Fruit fly (Drosophila melanogaster): ENCODE measurements around the gene Toll-9.

Toll-9 gene

DNA sequence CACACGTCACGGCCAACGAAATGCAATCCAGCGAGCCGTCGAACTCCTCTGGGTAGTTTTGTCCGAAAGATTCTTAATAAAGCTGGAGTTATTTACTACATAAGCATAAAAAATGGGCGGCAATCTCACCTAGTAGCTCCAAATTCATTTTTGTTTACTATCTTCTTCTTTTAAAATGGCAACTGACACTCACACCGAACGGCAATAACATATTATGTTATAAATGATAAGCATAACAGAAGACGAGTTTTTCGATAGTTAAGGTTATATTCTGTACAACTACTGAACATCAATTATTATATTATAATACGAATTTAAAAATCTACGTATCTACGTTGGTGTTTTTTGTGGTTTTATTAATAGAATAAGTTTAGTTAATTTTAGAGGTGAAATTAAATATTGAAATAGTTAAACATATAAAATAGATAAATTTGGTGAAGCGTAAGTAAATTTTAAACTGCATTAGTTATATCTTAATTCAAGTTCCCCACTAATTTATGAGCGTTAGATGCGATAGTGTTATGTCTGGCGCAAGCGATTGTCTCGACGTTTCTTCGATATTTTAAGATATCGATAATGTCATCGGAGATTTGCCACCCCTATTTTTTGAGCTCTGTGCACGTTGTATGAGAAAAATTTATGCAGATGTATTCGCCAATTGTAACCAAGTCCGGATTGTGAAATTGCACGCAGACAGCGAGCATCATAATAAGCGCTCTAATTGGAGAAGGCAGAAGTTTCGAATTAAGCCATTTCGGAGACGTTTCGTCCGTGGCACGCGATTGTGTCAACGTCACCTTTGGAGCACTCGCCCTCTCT lies 18.6 kb downstream of the Toll-9 start, which contains the start of the genes Rbbp5 and eRF1 (continued):
- TF ChIP-seq az2 (GFP tag; optimal IDR thresholded peaks at IDR 0.05), result peak; percentile 71
- peak; percentile 57 for TF ChIP-seq pnt (GFP tag; optimal IDR thresholded peaks at IDR 0.05)
- TF ChIP-seq CG12942 (GFP tag; optimal IDR thresholded peaks at IDR 0.05), result peak; percentile 77
- peak; percentile 55 for TF ChIP-seq CG9609 (GFP tag; optimal IDR thresholded peaks at IDR 0.05)
- peak; percentile 83 for TF ChIP-seq CG13424 (tag; optimal IDR thresholded peaks at IDR 0.05)
- peak; percentile 84 for TF ChIP-seq lilli (GFP tag; optimal IDR thresholded peaks at IDR 0.05)
- TF ChIP-seq Gug (GFP tag; IDR thresholded peaks at IDR 0.05), result peak; percentile 85; the same call in 3 of the 4 replicates
- TF ChIP-seq gem (tag; optimal IDR thresholded peaks at IDR 0.05), result peak; percentile 89
- peak; percentile 59; the same call in 1 of the 3 replicates for TF ChIP-seq CG3726 (GFP tag; IDR thresholded peaks at IDR 0.05)
- TF ChIP-seq CG8388 (GFP tag; optimal IDR thresholded peaks at IDR 0.05), result peak; percentile 72
- TF ChIP-seq tx (GFP tag; optimal IDR thresholded peaks at IDR 0.05), result peak; percentile 60
- no peak for TF ChIP-seq so (GFP tag; IDR thresholded peaks at IDR 0.05)
- TF ChIP-seq CG6791 (GFP tag; IDR thresholded peaks at IDR 0.05; ENCODE audit: partially characterized antibody), result peak; percentile 94
- peak; percentile 86 for TF ChIP-seq Max (GFP tag; optimal IDR thresholded peaks at IDR 0.05)
- no peak for TF ChIP-seq CG8359 (GFP tag; optimal IDR thresholded peaks at IDR 0.05; ENCODE audit: borderline replicate concordance)
- peak; percentile 57 for TF ChIP-seq CG1602 (GFP tag; optimal IDR thresholded peaks at IDR 0.05)
- no peak for TF ChIP-seq pb (GFP tag; optimal IDR thresholded peaks at IDR 0.05)
- peak; percentile 41 for TF ChIP-seq CG8944 (GFP tag; optimal IDR thresholded peaks at IDR 0.05)
- TF ChIP-seq CG11695 (GFP tag; IDR thresholded peaks at IDR 0.05), result 0 out of 3 replicates have a peak, but pooled peaks have one; percentile 10
- peak; percentile 47; the same call in 1 of the 2 replicates for TF ChIP-seq ham (GFP tag; IDR thresholded peaks at IDR 0.05)
- peak; percentile 44 for TF ChIP-seq Oli (tag; optimal IDR thresholded peaks at IDR 0.05)
- peak; percentile 14 for TF ChIP-seq CG9797 (GFP tag; optimal IDR thresholded peaks at IDR 0.05)
- TF ChIP-seq Hmx (GFP tag; optimal IDR thresholded peaks at IDR 0.05), result peak; percentile 11
- peak; percentile 39 for TF ChIP-seq CG13296 (GFP tag; optimal IDR thresholded peaks at IDR 0.05)
- TF ChIP-seq Meics (GFP tag; optimal IDR thresholded peaks at IDR 0.05), result peak; percentile 60
- peak; percentile 62 for TF ChIP-seq CG10209 (GFP tag; optimal IDR thresholded peaks at IDR 0.05)
- peak; percentile 78 for TF ChIP-seq CG2116 (GFP tag; optimal IDR thresholded peaks at IDR 0.05)
- peak; percentile 93 for TF ChIP-seq Dbx (GFP tag; IDR thresholded peaks at IDR 0.05)
- peak; percentile 92 for TF ChIP-seq Med (GFP tag)
- TF ChIP-seq Pdp1 (GFP tag; optimal IDR thresholded peaks at IDR 0.05), result peak; percentile 53 to 61
- peak; percentile 30 for TF ChIP-seq CG3281 (GFP tag; optimal IDR thresholded peaks at IDR 0.05)
- TF ChIP-seq CG11560 (tag; IDR thresholded peaks at IDR 0.05), result peak; percentile 39; the same call in 1 of the 3 replicates
- peak; percentile 81 for TF ChIP-seq sna (GFP tag; IDR thresholded peaks at IDR 0.05; ENCODE audit: partially characterized antibody)
- TF ChIP-seq CTCF (GFP tag; optimal IDR thresholded peaks at IDR 0.05), result no peak
- TF ChIP-seq CG4282 (GFP tag; optimal IDR thresholded peaks at IDR 0.05), result no peak
- TF ChIP-seq tap (tag; optimal IDR thresholded peaks at IDR 0.05), result no peak
- TF ChIP-seq Spps (tag; optimal IDR thresholded peaks at IDR 0.05), result peak; percentile 38
- peak; percentile 80 for TF ChIP-seq Xrp1 (GFP tag; IDR thresholded peaks at IDR 0.05)
- no peak for TF ChIP-seq rib (GFP tag; IDR thresholded peaks at IDR 0.05)
- peak; percentile 80 for TF ChIP-seq CG15696 (tag; optimal IDR thresholded peaks at IDR 0.05)
- peak; percentile 47 for TF ChIP-seq Side (GFP tag; optimal IDR thresholded peaks at IDR 0.05)
- no peak for TF ChIP-seq eyg (GFP tag; optimal IDR thresholded peaks at IDR 0.05)
- peak; percentile 36 for TF ChIP-seq trh (GFP tag; optimal IDR thresholded peaks at IDR 0.05)
- peak; percentile 81; the same call in 2 of the 3 replicates for TF ChIP-seq dysf (GFP tag; IDR thresholded peaks at IDR 0.05)
- TF ChIP-seq dm (GFP tag; optimal IDR thresholded peaks at IDR 0.05), result peak; percentile 77
- peak; percentile 28 for TF ChIP-seq Atf-2 (GFP tag; optimal IDR thresholded peaks at IDR 0.05)
- peak; percentile 58 for TF ChIP-seq CG12299 (tag; optimal IDR thresholded peaks at IDR 0.05)
- peak; percentile 81 for TF ChIP-seq Ptx1 (GFP tag; IDR thresholded peaks at IDR 0.05)
- TF ChIP-seq CG32772 (GFP tag; IDR thresholded peaks at IDR 0.05), result peak; percentile 84
- TF ChIP-seq en (GFP tag; optimal IDR thresholded peaks at IDR 0.05), result no peak

All from whole organism, embryonic.